Worm (Caenorhabditis elegans): ENCODE data around the gene C16C8.7.
"Not testable (repeated sequence)": the region's sequence is repeated elsewhere in the genome, so short reads cannot be mapped to it uniquely, and the experiment has no call there.

Gene C16C8.7

ce11 chrII:3458209-3458608 lies 1.7 kb downstream of the C16C8.7 start, which contains the start of the genes C16C8.26 and C16C8.19:
TSS of gene C16C8.26 (minus strand) at chrII:3458309.
TSS of gene C16C8.19 (plus strand) at chrII:3458487.
- no peak for TF ChIP-seq zag-1 (tag; optimal IDR thresholded peaks at IDR 0.05)
- TF ChIP-seq peb-1 (tag; optimal IDR thresholded peaks at IDR 0.05) = no peak
- TF ChIP-seq ceh-16 (tag; optimal IDR thresholded peaks at IDR 0.05) = no peak
- TF ChIP-seq elt-1 (tag; optimal IDR thresholded peaks at IDR 0.05) = no peak
- TF ChIP-seq nhr-23 (tag; optimal IDR thresholded peaks at IDR 0.05) = no peak
- TF ChIP-seq C34F6.9 (tag; optimal IDR thresholded peaks at IDR 0.05) = no peak
- TF ChIP-seq mdl-1 (tag; optimal IDR thresholded peaks at IDR 0.05) = no peak
- TF ChIP-seq lin-39 (tag; optimal IDR thresholded peaks at IDR 0.05) = no peak
- no peak for TF ChIP-seq egl-27 (tag; optimal IDR thresholded peaks at IDR 0.05)
- no peak for TF ChIP-seq R02D3.7 (tag; optimal IDR thresholded peaks at IDR 0.05)
- TF ChIP-seq ZK546.5 (tag; optimal IDR thresholded peaks at IDR 0.05) = no peak
- no peak for TF ChIP-seq sma-3 (GFP tag; optimal IDR thresholded peaks at IDR 0.05)
- TF ChIP-seq sem-4 (tag; optimal IDR thresholded peaks at IDR 0.05) = no peak
- TF ChIP-seq Y55F3AM.14 (GFP tag; optimal IDR thresholded peaks at IDR 0.05) = no peak
- TF ChIP-seq lin-11 (tag; optimal IDR thresholded peaks at IDR 0.05) = no peak
- TF ChIP-seq nhr-77 (tag; optimal IDR thresholded peaks at IDR 0.05) = no peak
- TF ChIP-seq unc-39 (tag; optimal IDR thresholded peaks at IDR 0.05) = no peak

ce11 chrII:3453521-3453920 lies 6.4 kb downstream of the C16C8.7 start, which contains the start of gene C16C8.11:
TSS of gene C16C8.11 (plus strand) at chrII:3453708.
- TF ChIP-seq sem-4 (tag; optimal IDR thresholded peaks at IDR 0.05) = no peak
- no peak for TF ChIP-seq blmp-1 (tag; optimal IDR thresholded peaks at IDR 0.05; ENCODE audit: insufficient read depth)

- no peak for TF ChIP-seq egl-27 (tag; optimal IDR thresholded peaks at IDR 0.05)
- TF ChIP-seq mbf-1 (tag; optimal IDR thresholded peaks at IDR 0.05) = no peak
- no peak for TF ChIP-seq elt-1 (tag; optimal IDR thresholded peaks at IDR 0.05)
Measured at ce11 chrII:3452421-3452820, 7.5 kb downstream of the C16C8.7 start, which contains the start of gene C16C8.12. TSS of gene C16C8.12 (plus strand) at chrII:3452721.

- not testable (repeated sequence) for TF ChIP-seq elt-3 (tag; optimal IDR thresholded peaks at IDR 0.05); ztf-1 (GFP tag; conservative IDR thresholded peaks at IDR 0.05); unc-62 (GFP tag; optimal IDR thresholded peaks at IDR 0.05)
Measured at ce11 chrII:3449514-3449913, 10.4 kb downstream of the C16C8.7 start, which contains the start of gene C16C8.14. TSS of gene C16C8.14 (plus strand) at chrII:3449814.

ce11 chrII:3448776-3449280 lies 11.1 kb downstream of the C16C8.7 start, which contains the start of gene C16C8.25:
TSS of gene C16C8.25 (plus strand) at chrII:3449230.
- no peak for TF ChIP-seq crh-2 (tag; optimal IDR thresholded peaks at IDR 0.05)
- no peak for TF ChIP-seq unc-39 (tag; optimal IDR thresholded peaks at IDR 0.05)

- TF ChIP-seq gmeb-1 (tag; optimal IDR thresholded peaks at IDR 0.05) = no peak
- no peak for TF ChIP-seq peb-1 (tag; optimal IDR thresholded peaks at IDR 0.05)
- TF ChIP-seq nhr-77 (tag; optimal IDR thresholded peaks at IDR 0.05) = no peak
- TF ChIP-seq ceh-16 (tag; optimal IDR thresholded peaks at IDR 0.05) = no peak
- no peak for TF ChIP-seq R02D3.7 (tag; optimal IDR thresholded peaks at IDR 0.05)
- TF ChIP-seq aly-2 (tag; optimal IDR thresholded peaks at IDR 0.05) = no peak
- no peak for TF ChIP-seq C34F6.9 (tag; optimal IDR thresholded peaks at IDR 0.05)
- no peak for TF ChIP-seq skn-1 (tag; optimal IDR thresholded peaks at IDR 0.05)
- TF ChIP-seq ama-1 (optimal IDR thresholded peaks at IDR 0.05) = no peak
- no peak for TF ChIP-seq egl-27 (tag; optimal IDR thresholded peaks at IDR 0.05)
- no peak for TF ChIP-seq ceh-82 (tag; optimal IDR thresholded peaks at IDR 0.05)
- no peak for TF ChIP-seq ztf-1 (GFP tag; conservative IDR thresholded peaks at IDR 0.05)
- TF ChIP-seq mbf-1 (tag; optimal IDR thresholded peaks at IDR 0.05) = no peak
- TF ChIP-seq zag-1 (tag; optimal IDR thresholded peaks at IDR 0.05) = no peak
- TF ChIP-seq dmd-4 (tag; optimal IDR thresholded peaks at IDR 0.05) = no peak
- no peak for TF ChIP-seq nhr-237 (tag; optimal IDR thresholded peaks at IDR 0.05)
- no peak for TF ChIP-seq nhr-23 (tag; optimal IDR thresholded peaks at IDR 0.05)
Measured at ce11 chrII:3447906-3448305, 12.0 kb downstream of the C16C8.7 start, which contains the start of gene C16C8.21. TSS of gene C16C8.21 (plus strand) at chrII:3448206.

ce11 chrII:3446647-3447046 lies 13.3 kb downstream of the C16C8.7 start, which contains the start of the genes C16C8.20 and gldi-6:
TSS of gene C16C8.20 (plus strand) at chrII:3446947.
TSS of gene gldi-6 (plus strand) at chrII:3446947.
- no peak for TF ChIP-seq sma-3 (GFP tag; optimal IDR thresholded peaks at IDR 0.05)
- no peak for TF ChIP-seq mdl-1 (tag; optimal IDR thresholded peaks at IDR 0.05)
- TF ChIP-seq blmp-1 (tag; optimal IDR thresholded peaks at IDR 0.05; ENCODE audit: insufficient read depth) = no peak
- TF ChIP-seq ceh-82 (tag; optimal IDR thresholded peaks at IDR 0.05) = no peak
- no peak for TF ChIP-seq nhr-25 (tag; optimal IDR thresholded peaks at IDR 0.05)
- no peak for TF ChIP-seq ztf-11 (tag; optimal IDR thresholded peaks at IDR 0.05)
- TF ChIP-seq egl-27 (tag; optimal IDR thresholded peaks at IDR 0.05) = no peak
- no peak for TF ChIP-seq lsy-2 (tag; optimal IDR thresholded peaks at IDR 0.05)
- no peak for TF ChIP-seq dmd-4 (tag; optimal IDR thresholded peaks at IDR 0.05)
- TF ChIP-seq gmeb-1 (tag; optimal IDR thresholded peaks at IDR 0.05) = no peak
- no peak for TF ChIP-seq zag-1 (tag; optimal IDR thresholded peaks at IDR 0.05)
- TF ChIP-seq R02D3.7 (tag; optimal IDR thresholded peaks at IDR 0.05) = no peak
- no peak for TF ChIP-seq ztf-4 (tag; optimal IDR thresholded peaks at IDR 0.05)

All from whole organism, L2 larva.